Worm (Caenorhabditis elegans) whole organism, late embryonic: ENCODE measurements around the gene C26D10.6.

Experiments
- ama-1 ChIP-seq: fragments of 150-350 bp; optimal IDR thresholded peaks from 2 replicates; lab custom pipeline; 2014
- ceh-2 ChIP-seq: sonication (generic microtip); optimal IDR thresholded peaks from 2 replicates; lab custom pipeline; 2016; ENCODE audit warnings: missing genotype, missing genetic modification characterization, missing compliant biosample characterization
- ceh-31 ChIP-seq: sonication (generic microtip); optimal IDR thresholded peaks from 2 replicates; lab custom pipeline; 2016; ENCODE audit warnings: missing genetic modification characterization, missing compliant biosample characterization
- che-1 ChIP-seq: sonication (generic microtip); optimal IDR thresholded peaks from 2 replicates; lab custom pipeline; 2016; ENCODE audit warnings: mild to moderate bottlenecking, missing genetic modification characterization, missing compliant biosample characterization
- dve-1 ChIP-seq: sonication (generic microtip); optimal IDR thresholded peaks from 2 replicates; lab custom pipeline; 2017; ENCODE audit warnings: antibody characterized with exemption, mild to moderate bottlenecking, missing genetic modification characterization, missing compliant biosample characterization
- elt-2 ChIP-seq: sonication (generic microtip); optimal IDR thresholded peaks from 2 replicates; lab custom pipeline; 2016; ENCODE audit warnings: missing genetic modification reagents, missing genetic modification characterization, missing compliant biosample characterization
- ets-4 ChIP-seq: sonication (generic microtip); optimal IDR thresholded peaks from 2 replicates; lab custom pipeline; 2016; ENCODE audit warnings: missing genetic modification characterization, missing compliant biosample characterization
- hlh-30 ChIP-seq: sonication (generic microtip); optimal IDR thresholded peaks from 2 replicates; lab custom pipeline; 2017; ENCODE audit warnings: antibody characterized with exemption, missing genetic modification characterization, missing compliant biosample characterization; ENCODE audit not compliant: insufficient read depth
- lin-11 ChIP-seq: fragments of 200-800 bp; sonication (Bioruptor generic); optimal IDR thresholded peaks from 2 replicates; lab custom pipeline; 2018; ENCODE audit warnings: mild to moderate bottlenecking, missing genetic modification characterization, missing compliant biosample characterization
- nhr-11 ChIP-seq: fragments of 150-350 bp; optimal IDR thresholded peaks from 2 replicates; lab custom pipeline; 2014; ENCODE audit warnings: missing biosample characterization, missing genetic modification characterization
- pha-4 ChIP-seq: fragments of 150-350 bp; optimal IDR thresholded peaks from 2 replicates; lab custom pipeline; 2018; ENCODE audit warnings: missing biosample characterization, missing genetic modification reagents, missing genetic modification characterization
- pqm-1 ChIP-seq: sonication (generic microtip); optimal IDR thresholded peaks from 2 replicates; lab custom pipeline; 2016; ENCODE audit warnings: missing genetic modification characterization, missing compliant biosample characterization
- pros-1 ChIP-seq: fragments of 150-350 bp; optimal IDR thresholded peaks from 2 replicates; lab custom pipeline; 2014; ENCODE audit warnings: missing biosample characterization, missing genetic modification reagents, missing genetic modification characterization
- sox-4 ChIP-seq: sonication (generic microtip); optimal IDR thresholded peaks from 2 replicates; lab custom pipeline; 2017; ENCODE audit warnings: mild to moderate bottlenecking, missing genetic modification characterization, inconsistent platforms, missing compliant biosample characterization

- TF ChIP-seq ets-4 = no peak
- no peak for TF ChIP-seq sox-4 (tag; lab: Kevin White, UChicago)
- TF ChIP-seq ama-1 = no peak
- no peak for TF ChIP-seq pha-4
- no peak for TF ChIP-seq ceh-31 (tag; lab: Kevin White, UChicago)
- TF ChIP-seq dve-1 = no peak
- no peak for TF ChIP-seq elt-2 (tag; lab: Kevin White, UChicago)
- no peak for TF ChIP-seq che-1 (tag; lab: Kevin White, UChicago)
- TF ChIP-seq ceh-2 (tag; lab: Kevin White, UChicago) = no peak
- no peak for TF ChIP-seq nhr-11 (tag; lab: Kevin White, UChicago)
- TF ChIP-seq lin-11 = no peak
- no peak for TF ChIP-seq pros-1 (tag; lab: Kevin White, UChicago)
- TF ChIP-seq pqm-1 (tag; lab: Kevin White, UChicago) = no peak
- TF ChIP-seq hlh-30 (tag; lab: Kevin White, UChicago) = no peak
Measured at ce11 chrII:8344803-8345202, 9.7 kb downstream of the C26D10.6 start.
